Fruit fly (Drosophila melanogaster) whole organism, wandering third instar larva: ENCODE data around the gene Pink1.

Experiments
- HLH106 ChIP-seq: fragments of 200-800 bp; optimal IDR thresholded peaks from 3 replicates; lab custom pipeline; 2019; ENCODE audit warnings: missing biosample characterization, mild to moderate bottlenecking, missing genetic modification characterization, moderate library complexity
- Hr83 ChIP-seq: fragments of 200-300 bp; sonication (Bioruptor generic); optimal IDR thresholded peaks from 2 replicates; lab custom pipeline; 2016; ENCODE audit warnings: missing biosample characterization, mild to moderate bottlenecking, missing genetic modification characterization, moderate library complexity; ENCODE audit not compliant: poor library complexity, severe bottlenecking
- Jra ChIP-seq: sonication (Bioruptor generic); optimal IDR thresholded peaks from 2 replicates; lab custom pipeline; 2016; ENCODE audit warnings: missing biosample characterization, missing genetic modification characterization
- Rel ChIP-seq, 2 experiments: fragments of 200-800 bp; sonication (Bioruptor generic) in 1 of 2; optimal IDR thresholded peaks; 2 replicates in 1 of 2; 3 replicates in 1 of 2; lab custom pipeline; 2016 to 2019; ENCODE audit warnings: mild to moderate bottlenecking in 2 of 2, missing biosample characterization in 2 of 2, missing genetic modification characterization in 2 of 2, moderate library complexity in 1 of 2
- Sp1 ChIP-seq: fragments of 200-800 bp; sonication (Bioruptor generic); optimal IDR thresholded peaks from 3 replicates; lab custom pipeline; 2019; ENCODE audit warnings: missing biosample characterization, mild to moderate bottlenecking, missing genetic modification characterization, moderate library complexity
- h ChIP-seq: fragments of 200-800 bp; sonication (Bioruptor generic); optimal IDR thresholded peaks from 3 replicates; lab custom pipeline; 2016; ENCODE audit warnings: missing biosample characterization, mild to moderate bottlenecking, missing genetic modification characterization
- pan ChIP-seq: fragments of >200 bp; optimal IDR thresholded peaks from 2 replicates; lab custom pipeline; 2017

Pink1 gene

dm6 chrX:6730600-6731259 lies 47.1 kb downstream of the Pink1 start:
- TF ChIP-seq Sp1 = peak; percentile 8
- no peak for TF ChIP-seq Rel (GFP tag; optimal IDR thresholded peaks at IDR 0.05; lab: Kevin White, UChicago)
- TF ChIP-seq Rel (tag; optimal IDR thresholded peaks at IDR 0.05; lab: Kevin White, UChicago) = no peak
- no peak for TF ChIP-seq HLH106 (tag; lab: Kevin White, UChicago)

DNA sequence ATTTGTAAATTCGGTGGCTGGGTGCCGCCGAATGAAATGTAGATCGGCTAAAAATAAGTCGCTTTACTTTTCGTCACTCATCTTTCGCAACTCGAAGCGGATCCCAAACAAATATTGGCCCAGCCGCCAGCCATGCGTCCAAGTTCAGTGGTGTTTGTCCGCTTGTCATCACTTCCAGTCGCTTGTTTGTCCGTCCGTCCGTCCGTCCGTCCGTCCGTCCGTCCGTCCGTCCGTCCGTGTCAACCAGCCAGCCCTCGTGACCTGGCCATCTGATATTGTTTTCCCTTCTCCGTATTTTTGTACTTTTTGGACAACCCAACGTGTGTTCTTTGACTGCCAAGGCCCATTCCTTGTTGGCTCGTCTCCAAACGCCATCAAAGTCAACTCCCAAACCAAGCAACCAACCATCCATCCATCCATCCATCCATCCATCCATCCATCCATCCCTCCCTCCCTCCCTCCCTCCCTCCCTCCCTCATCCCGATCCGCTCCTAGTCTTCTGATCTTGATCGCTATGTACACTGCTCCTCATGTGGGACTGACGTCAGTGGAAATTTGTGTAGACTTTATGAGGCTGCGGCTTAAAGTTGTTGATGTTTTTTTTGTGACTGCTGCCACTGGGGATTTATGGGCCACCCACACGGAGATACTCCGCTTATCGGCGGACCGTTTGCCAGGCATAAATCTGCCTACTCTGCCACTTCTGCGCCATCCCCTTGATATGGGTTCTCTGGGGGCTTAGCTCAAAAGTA lies 49.9 kb downstream of the Pink1 start:
- peak; percentile 39 for TF ChIP-seq Hr83 (GFP tag; lab: Kevin White, UChicago)
- TF ChIP-seq pan = peak; percentile 29
- peak; percentile 16 for TF ChIP-seq h
- TF ChIP-seq Jra (GFP tag; lab: Kevin White, UChicago) = no peak
